Worm (Caenorhabditis elegans) whole organism, L2 larva: ENCODE data around the gene tsp-14.

ENCODE experiments used
- Y55F3AM.14 ChIP-seq: fragments of 200-800 bp; sonication (Bioruptor generic); optimal IDR thresholded peaks from 2 replicates; lab custom pipeline; 2018; ENCODE audit warnings: mild to moderate bottlenecking, missing genetic modification characterization, missing compliant biosample characterization
- ama-1 ChIP-seq: fragments of 150-350 bp; optimal IDR thresholded peaks from 2 replicates; lab custom pipeline; 2018; ENCODE audit warnings: inconsistent platforms
- ceh-82 ChIP-seq: fragments of 150-350 bp; optimal IDR thresholded peaks from 2 replicates; lab custom pipeline; 2014; ENCODE audit warnings: missing biosample characterization, missing genetic modification characterization
- elt-3 ChIP-seq: sonication (generic microtip); optimal IDR thresholded peaks from 2 replicates; lab custom pipeline; 2017; ENCODE audit warnings: missing biosample characterization, missing genetic modification characterization
- lin-13 ChIP-seq: fragments of 150-350 bp; optimal IDR thresholded peaks from 2 replicates; lab custom pipeline; 2014; ENCODE audit warnings: missing biosample characterization, missing genetic modification reagents, missing genetic modification characterization
- lin-39 ChIP-seq: fragments of 150-350 bp; optimal IDR thresholded peaks from 2 replicates; lab custom pipeline; 2014; ENCODE audit warnings: missing biosample characterization, missing genetic modification reagents, missing genetic modification characterization
- nhr-23 ChIP-seq: fragments of 150-350 bp; optimal IDR thresholded peaks from 2 replicates; lab custom pipeline; 2014; ENCODE audit warnings: missing biosample characterization, missing genetic modification reagents, missing genetic modification characterization
- nhr-77 ChIP-seq: fragments of 150-350 bp; optimal IDR thresholded peaks from 2 replicates; lab custom pipeline; 2014; ENCODE audit warnings: missing biosample characterization, missing genetic modification characterization
- skn-1 ChIP-seq: sonication (generic microtip); optimal IDR thresholded peaks from 2 replicates; lab custom pipeline; 2017; ENCODE audit warnings: missing biosample characterization, missing genetic modification characterization
- ztf-11 ChIP-seq: sonication (generic microtip); optimal IDR thresholded peaks from 2 replicates; lab custom pipeline; 2017; ENCODE audit warnings: missing biosample characterization, missing genetic modification characterization

DNA sequence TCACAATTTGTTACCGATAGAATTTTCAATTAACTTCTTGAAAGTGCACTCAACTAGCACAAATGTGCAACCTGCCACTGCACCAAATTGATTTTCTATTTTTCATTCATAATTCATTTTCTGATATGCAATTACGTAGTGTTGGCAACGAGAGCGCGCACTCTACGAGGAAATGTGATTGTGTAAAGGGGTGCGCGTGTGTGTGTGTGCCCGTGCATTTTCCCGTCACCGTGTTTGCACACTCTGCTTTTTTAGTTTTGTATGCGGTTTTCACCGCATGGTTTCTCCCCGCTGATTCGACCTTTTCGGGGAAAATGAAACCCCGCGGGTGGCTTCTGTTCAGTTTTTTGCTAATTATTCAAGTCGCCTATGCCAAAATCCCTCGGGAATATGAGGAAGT, 13.4 kb upstream of the tsp-14 start, which contains the start of gene T07F12.2:
- TF ChIP-seq nhr-23 (no peak), lin-13 (GFP tag; lab: Kevin White, UChicago) (no peak), skn-1 (tag; lab: Kevin White, UChicago) (no peak), nhr-77 (tag; lab: Kevin White, UChicago) (no peak), ceh-82 (tag; lab: Kevin White, UChicago) (no peak), ama-1 (no peak), ztf-11 (tag; lab: Kevin White, UChicago) (no peak), lin-39 (tag; lab: Kevin White, UChicago) (no peak), elt-3 (tag; lab: Kevin White, UChicago) (no peak), Y55F3AM.14 (GFP tag; lab: Kevin White, UChicago) (no peak)
